Fruit fly (Drosophila melanogaster) whole organism, prepupa: ENCODE results near the gene CG15695.

ENCODE experiments used
- Blimp-1 ChIP-seq: fragments of 200-800 bp; sonication (Bioruptor generic); optimal IDR thresholded peaks from 3 replicates; lab custom pipeline; 2017; ENCODE audit warnings: missing biosample characterization, missing genetic modification characterization, mild to moderate bottlenecking, moderate library complexity, missing genetic modification reagents
- CG10631 ChIP-seq: fragments of 200-800 bp; sonication (Bioruptor generic); optimal IDR thresholded peaks from 2 replicates; lab custom pipeline; 2016; ENCODE audit warnings: missing biosample characterization, missing genetic modification characterization
- CG11294 ChIP-seq: fragments of 200-800 bp; sonication (Bioruptor generic); IDR thresholded peaks from 2 replicates; pipeline ENCODE4 v1.3.6; 2022; ENCODE audit warnings: missing biosample characterization, missing genetic modification characterization
- CG11762 ChIP-seq: fragments of 200-800 bp; sonication (Bioruptor generic); optimal IDR thresholded peaks from 3 replicates; lab custom pipeline; 2016; ENCODE audit warnings: missing biosample characterization, missing genetic modification characterization; ENCODE audit not compliant: insufficient read depth
- CG11902 ChIP-seq: fragments of 200-800 bp; sonication (Bioruptor generic); optimal IDR thresholded peaks from 3 replicates; lab custom pipeline; 2016; ENCODE audit warnings: missing biosample characterization, missing genetic modification characterization
- CG15336 ChIP-seq: fragments of 200-800 bp; sonication (Bioruptor generic); IDR thresholded peaks from 2 replicates; pipeline ENCODE4 v1.3.6; 2022; ENCODE audit warnings: missing biosample characterization, missing genetic modification characterization
- CG1621 ChIP-seq: fragments of 200-800 bp; sonication (Bioruptor generic); optimal IDR thresholded peaks from 3 replicates; lab custom pipeline; 2018; ENCODE audit warnings: missing biosample characterization, mild to moderate bottlenecking, missing genetic modification characterization
- CG16779 ChIP-seq: fragments of 200-800 bp; sonication (Bioruptor generic); optimal IDR thresholded peaks from 3 replicates; lab custom pipeline; 2017; ENCODE audit warnings: missing biosample characterization, mild to moderate bottlenecking, missing genetic modification characterization
- CG3032 ChIP-seq: fragments of 200-800 bp; optimal IDR thresholded peaks from 2 replicates; lab custom pipeline; 2019; ENCODE audit warnings: missing biosample characterization, mild to moderate bottlenecking, missing genetic modification characterization, moderate library complexity
- CG32006 ChIP-seq: fragments of 200-800 bp; sonication (Bioruptor generic); optimal IDR thresholded peaks from 3 replicates; lab custom pipeline; 2017; ENCODE audit warnings: missing biosample characterization, mild to moderate bottlenecking, missing genetic modification characterization
- CG3919 ChIP-seq: fragments of 200-800 bp; sonication (Bioruptor generic); optimal IDR thresholded peaks from 3 replicates; lab custom pipeline; 2016; ENCODE audit warnings: missing biosample characterization, missing genetic modification characterization
- CG4318 ChIP-seq: fragments of 200-800 bp; sonication (Bioruptor generic); optimal IDR thresholded peaks from 3 replicates; lab custom pipeline; 2017; ENCODE audit warnings: missing biosample characterization, mild to moderate bottlenecking, missing genetic modification characterization
- CG6163 ChIP-seq: fragments of 200-800 bp; sonication (Bioruptor generic); IDR thresholded peaks from 3 replicates; pipeline ENCODE4 v1.3.6; 2022; ENCODE audit warnings: missing biosample characterization, missing genetic modification characterization
- CG6276 ChIP-seq: fragments of 200-800 bp; sonication (Bioruptor generic); optimal IDR thresholded peaks from 2 replicates; lab custom pipeline; 2017; ENCODE audit warnings: missing biosample characterization, mild to moderate bottlenecking, missing genetic modification characterization
- CG6792 ChIP-seq: fragments of 200-800 bp; sonication (Bioruptor generic); optimal IDR thresholded peaks from 3 replicates; lab custom pipeline; 2016; ENCODE audit warnings: missing biosample characterization, missing genetic modification characterization
- CG6854 ChIP-seq: fragments of 200-800 bp; sonication (Bioruptor generic); optimal IDR thresholded peaks from 2 replicates; lab custom pipeline; 2017; ENCODE audit warnings: missing biosample characterization, mild to moderate bottlenecking, missing genetic modification characterization
- CG7368 ChIP-seq: fragments of 200-800 bp; sonication (Bioruptor generic); optimal IDR thresholded peaks from 3 replicates; lab custom pipeline; 2016; ENCODE audit warnings: missing biosample characterization, missing genetic modification characterization
- CG8119 ChIP-seq: fragments of 200-800 bp; sonication (Bioruptor generic); IDR thresholded peaks from 3 replicates; pipeline ENCODE4 v1.3.6; 2022; ENCODE audit warnings: missing biosample characterization, missing genetic modification characterization
- CG8632 ChIP-seq: fragments of 200-800 bp; sonication (Bioruptor generic); optimal IDR thresholded peaks from 3 replicates; lab custom pipeline; 2016; ENCODE audit warnings: missing biosample characterization, missing genetic modification characterization
- CG9139 ChIP-seq: fragments of 200-800 bp; sonication (Bioruptor generic); optimal IDR thresholded peaks from 3 replicates; lab custom pipeline; 2017; ENCODE audit warnings: missing biosample characterization, mild to moderate bottlenecking, missing genetic modification characterization
- Eip75B ChIP-seq: fragments of 200-800 bp; sonication (Bioruptor generic); optimal IDR thresholded peaks from 3 replicates; lab custom pipeline; 2016; ENCODE audit warnings: missing biosample characterization, missing genetic modification characterization
- Eip78C ChIP-seq: fragments of 200-800 bp; sonication (Bioruptor generic); peaks from one replicate; lab custom pipeline; 2016; ENCODE audit warnings: missing biosample characterization, missing genetic modification characterization
- Ets21C ChIP-seq: fragments of 200-800 bp; sonication (Bioruptor generic); optimal IDR thresholded peaks from 3 replicates; lab custom pipeline; 2016; ENCODE audit warnings: missing biosample characterization, missing genetic modification characterization
- Ets96B ChIP-seq: fragments of 200-800 bp; optimal IDR thresholded peaks from 2 replicates; lab custom pipeline; 2019; ENCODE audit warnings: missing biosample characterization, mild to moderate bottlenecking, missing genetic modification characterization, moderate library complexity
- Gug ChIP-seq: fragments of 200-800 bp; sonication (Bioruptor generic); IDR thresholded peaks from 2 replicates; pipeline ENCODE4 v1.3.6; 2022; ENCODE audit warnings: missing biosample characterization, missing genetic modification characterization
- Hr39 ChIP-seq: fragments of 200-800 bp; sonication (Bioruptor generic); optimal IDR thresholded peaks from 2 replicates; lab custom pipeline; 2016; ENCODE audit warnings: missing biosample characterization, missing genetic modification characterization
- Hr4 ChIP-seq: fragments of 200-800 bp; sonication (Bioruptor generic); optimal IDR thresholded peaks from 3 replicates; lab custom pipeline; 2016; ENCODE audit warnings: missing biosample characterization, missing genetic modification characterization
- Lpt ChIP-seq: fragments of 200-800 bp; sonication (Bioruptor generic); optimal IDR thresholded peaks from 3 replicates; lab custom pipeline; 2016; ENCODE audit warnings: missing biosample characterization, missing genetic modification characterization
- Met ChIP-seq: fragments of 200-800 bp; sonication (Bioruptor generic); optimal IDR thresholded peaks from 3 replicates; lab custom pipeline; 2016; ENCODE audit warnings: missing biosample characterization, missing genetic modification characterization
- OdsH ChIP-seq: fragments of 200-800 bp; sonication (Bioruptor generic); optimal IDR thresholded peaks from 3 replicates; lab custom pipeline; 2016; ENCODE audit warnings: missing biosample characterization, missing genetic modification characterization
- Smox ChIP-seq: fragments of 200-800 bp; sonication (Bioruptor generic); optimal IDR thresholded peaks from 3 replicates; lab custom pipeline; 2016; ENCODE audit warnings: missing biosample characterization, missing genetic modification characterization
- achi ChIP-seq: fragments of 200-800 bp; sonication (Bioruptor generic); optimal IDR thresholded peaks from 3 replicates; lab custom pipeline; 2016; ENCODE audit warnings: missing biosample characterization, missing genetic modification characterization
- acj6 ChIP-seq: fragments of 200-800 bp; sonication (Bioruptor generic); optimal IDR thresholded peaks from 3 replicates; lab custom pipeline; 2016; ENCODE audit warnings: missing biosample characterization, missing genetic modification characterization
- cyc ChIP-seq: fragments of 200-800 bp; sonication (Bioruptor generic); optimal IDR thresholded peaks from 3 replicates; lab custom pipeline; 2016; ENCODE audit warnings: missing biosample characterization, missing genetic modification characterization
- dsx ChIP-seq: fragments of 200-800 bp; optimal IDR thresholded peaks from 3 replicates; lab custom pipeline; 2019; ENCODE audit warnings: missing biosample characterization, mild to moderate bottlenecking, missing genetic modification characterization, moderate library complexity; ENCODE audit not compliant: poor library complexity, severe bottlenecking
- eg ChIP-seq: fragments of 200-800 bp; sonication (Bioruptor generic); IDR thresholded peaks from 3 replicates; pipeline ENCODE4 v1.3.6; 2022; ENCODE audit warnings: missing biosample characterization, missing genetic modification characterization
- esn ChIP-seq: fragments of 200-800 bp; sonication (Bioruptor generic); optimal IDR thresholded peaks from 2 replicates; lab custom pipeline; 2016; ENCODE audit warnings: missing biosample characterization, mild to moderate bottlenecking, missing genetic modification characterization, moderate library complexity
- fd59A ChIP-seq: fragments of 200-800 bp; sonication (Bioruptor generic); optimal IDR thresholded peaks from 2 replicates; lab custom pipeline; 2017; ENCODE audit warnings: missing biosample characterization, mild to moderate bottlenecking, missing genetic modification characterization, missing genetic modification reagents
- fd85E ChIP-seq: fragments of 200-800 bp; sonication (Bioruptor generic); optimal IDR thresholded peaks from 3 replicates; lab custom pipeline; 2016; ENCODE audit warnings: missing biosample characterization, missing genetic modification characterization
- fkh ChIP-seq: fragments of 200-800 bp; sonication (Bioruptor generic); optimal IDR thresholded peaks from 3 replicates; lab custom pipeline; 2017; ENCODE audit warnings: missing biosample characterization, mild to moderate bottlenecking, missing genetic modification characterization, moderate library complexity
- lz ChIP-seq: fragments of 200-800 bp; sonication (Bioruptor generic); optimal IDR thresholded peaks from 3 replicates; lab custom pipeline; 2016; ENCODE audit warnings: missing biosample characterization, missing genetic modification characterization
- pdm3 ChIP-seq: fragments of 200-800 bp; sonication (Bioruptor generic); optimal IDR thresholded peaks from 3 replicates; lab custom pipeline; 2016; ENCODE audit warnings: missing biosample characterization, missing genetic modification characterization
- salr ChIP-seq, 2 experiments: fragments of 200-800 bp; sonication (Bioruptor generic); optimal IDR thresholded peaks; 3 replicates each; lab custom pipeline; 2016 to 2018; ENCODE audit warnings: missing biosample characterization in 2 of 2, missing genetic modification characterization in 2 of 2, mild to moderate bottlenecking in 1 of 2
- spab ChIP-seq: fragments of 200-800 bp; sonication (Bioruptor generic); optimal IDR thresholded peaks from 2 replicates; lab custom pipeline; 2017; ENCODE audit warnings: missing biosample characterization, mild to moderate bottlenecking, missing genetic modification characterization, missing genetic modification reagents
- ss ChIP-seq, 2 experiments: fragments of 200-800 bp; sonication (Bioruptor generic); optimal IDR thresholded peaks; 2 replicates in 1 of 2; 3 replicates in 1 of 2; lab custom pipeline; 2017 to 2018; ENCODE audit warnings: mild to moderate bottlenecking in 2 of 2, missing biosample characterization in 2 of 2, missing genetic modification characterization in 2 of 2, moderate library complexity in 1 of 2
- vri ChIP-seq: fragments of 200-800 bp; sonication (Bioruptor generic); optimal IDR thresholded peaks from 3 replicates; lab custom pipeline; 2016; ENCODE audit warnings: missing biosample characterization, mild to moderate bottlenecking, missing genetic modification characterization

The CG15695 gene

DNA sequence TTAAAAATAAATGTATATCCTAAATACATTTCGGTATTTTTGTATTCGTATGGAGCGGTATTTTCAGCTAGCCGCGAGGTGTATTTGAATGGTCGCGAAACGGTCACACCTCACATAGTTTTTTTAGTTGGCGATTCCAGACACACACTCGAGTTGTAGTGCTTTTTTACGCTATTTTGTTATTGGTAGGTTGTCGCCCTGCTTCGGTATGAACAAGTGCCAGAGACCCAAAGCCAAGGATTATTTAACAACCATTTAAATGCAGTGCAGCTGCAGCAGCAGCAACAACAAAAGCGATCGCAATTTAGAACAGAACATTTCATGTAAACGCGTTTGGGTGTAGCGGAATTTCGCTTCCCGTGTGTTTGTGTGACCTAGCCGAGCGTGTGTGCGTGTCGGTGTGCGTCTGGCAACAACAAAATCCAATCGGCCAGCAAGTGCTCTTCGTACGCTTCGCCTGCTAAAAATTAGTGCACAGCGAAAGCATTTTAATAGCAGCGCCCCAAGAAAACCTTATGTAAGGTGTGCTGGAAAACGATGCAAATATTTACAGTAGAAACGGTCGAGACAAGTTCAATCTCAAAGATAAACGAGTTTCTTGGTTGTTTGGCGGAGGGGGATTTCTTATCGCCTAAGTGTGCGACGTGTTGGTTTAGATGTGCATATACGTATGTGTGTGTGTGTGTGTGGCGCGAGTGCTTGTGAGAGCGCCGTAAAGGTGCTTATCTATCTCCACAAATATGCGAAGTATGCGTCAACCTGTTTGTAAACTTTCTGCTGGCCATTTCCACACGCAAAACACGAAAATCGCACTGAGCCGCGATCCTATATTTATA, 9.0 kb upstream of the CG15695 start, which contains the start of gene Synd (continued):
- TF ChIP-seq vri (GFP tag; lab: Kevin White, UChicago) (peak; percentile 63), CG4318 (no peak), CG1621 (tag; lab: Kevin White, UChicago) (peak; percentile 16), CG3919 (GFP tag; lab: Kevin White, UChicago) (peak; percentile 57), Blimp-1 (GFP tag; lab: Kevin White, UChicago) (peak; percentile 9), esn (GFP tag; lab: Kevin White, UChicago) (peak; percentile 42), CG11762 (GFP tag; lab: Kevin White, UChicago) (peak; percentile 38), CG6276 (GFP tag; lab: Kevin White, UChicago) (peak; percentile 40), Ets96B (tag; lab: Kevin White, UChicago) (no peak), CG3032 (tag; lab: Kevin White, UChicago) (no peak), CG6854 (GFP tag; lab: Kevin White, UChicago) (peak; percentile 24), CG11294 (peak; percentile 32; the same call in 1 of the 2 replicates), Hr39 (GFP tag; lab: Kevin White, UChicago) (peak; percentile 41), CG8632 (GFP tag; lab: Kevin White, UChicago) (no peak), Lpt (GFP tag; lab: Kevin White, UChicago) (peak; percentile 51)

dm6 chr3R:20833664-20834063, 8.3 kb upstream of the CG15695 start:
- TF ChIP-seq Smox (GFP tag; lab: Kevin White, UChicago) (peak; percentile 28), CG6163 (0 out of 3 replicates have a peak, but pooled peaks have one; percentile 29), pdm3 (GFP tag; lab: Kevin White, UChicago) (peak; percentile 56), achi (GFP tag; lab: Kevin White, UChicago) (peak; percentile 26), salr (GFP tag; optimal IDR thresholded peaks at IDR 0.05; lab: Kevin White, UChicago) (peak in 1 of 2 experiments; percentile 7), CG9139 (GFP tag; lab: Kevin White, UChicago) (no peak), Met (GFP tag; lab: Kevin White, UChicago) (peak; percentile 17), cyc (peak; percentile 28), spab (GFP tag; lab: Kevin White, UChicago) (no peak), fkh (no peak), CG11902 (no peak), fd59A (GFP tag; lab: Kevin White, UChicago) (no peak), Ets21C (GFP tag; lab: Kevin White, UChicago) (no peak), Gug (no peak), Eip78C (GFP tag; lab: Kevin White, UChicago) (peak; percentile 85), CG15336 (GFP tag; lab: Robert Waterston, UW) (peak; percentile 64; the same call in 1 of the 2 replicates), CG6276 (GFP tag; lab: Kevin White, UChicago) (peak; percentile 3), vri (GFP tag; lab: Kevin White, UChicago) (no peak), OdsH (GFP tag; lab: Kevin White, UChicago) (peak; percentile 55), CG32006 (peak; percentile 67), esn (GFP tag; lab: Kevin White, UChicago) (peak; percentile 49), CG16779 (tag; lab: Kevin White, UChicago) (no peak), CG6792 (GFP tag; lab: Kevin White, UChicago) (no peak), fd85E (GFP tag; lab: Kevin White, UChicago) (no peak), ss (GFP tag; optimal IDR thresholded peaks at IDR 0.05; lab: Kevin White, UChicago) (no peak), Hr39 (GFP tag; lab: Kevin White, UChicago) (peak; percentile 28), Ets96B (tag; lab: Kevin White, UChicago) (no peak), CG11294 (no peak), CG4318 (peak; percentile 25), CG10631 (GFP tag; lab: Kevin White, UChicago) (peak; percentile 18), Hr4 (peak; percentile 59), dsx (GFP tag; lab: Kevin White, UChicago) (no peak), CG7368 (peak; percentile 37), CG3032 (tag; lab: Kevin White, UChicago) (no peak), lz (peak; percentile 15), acj6 (GFP tag; lab: Kevin White, UChicago) (peak; percentile 20), Lpt (GFP tag; lab: Kevin White, UChicago) (no peak), CG8119 (peak; percentile 61; the same call in 2 of the 3 replicates), eg (GFP tag; lab: Robert Waterston, UW) (peak; percentile 50; the same call in 1 of the 3 replicates), Eip75B (GFP tag; lab: Kevin White, UChicago) (peak; percentile 20)
